Fruit fly (Drosophila melanogaster): ENCODE data around the gene Pdss2.

The Pdss2 gene

dm6 chr3L:21008899-21009298, 18.8 kb upstream of the Pdss2 start (continued):
- TF ChIP-seq CG32772 (GFP tag; IDR thresholded peaks at IDR 0.05), result no peak
- peak; percentile 66 for TF ChIP-seq CG12769 (tag; optimal IDR thresholded peaks at IDR 0.05)
- TF ChIP-seq Trl (optimal IDR thresholded peaks at IDR 0.05), result peak; percentile 92 to 98
- peak; percentile 54 for TF ChIP-seq Trl (GFP tag; optimal IDR thresholded peaks at IDR 0.05)
- no peak for TF ChIP-seq lilli (GFP tag; optimal IDR thresholded peaks at IDR 0.05)
- TF ChIP-seq CG31388 (GFP tag; optimal IDR thresholded peaks at IDR 0.05), result no peak
- no peak for TF ChIP-seq CG14710 (tag; optimal IDR thresholded peaks at IDR 0.05)
- TF ChIP-seq rib (GFP tag; IDR thresholded peaks at IDR 0.05), result no peak; the same call in 1 of the 2 replicates
- TF ChIP-seq lmd (GFP tag; IDR thresholded peaks at IDR 0.05), result no peak
- no peak for TF ChIP-seq aop (GFP tag; IDR thresholded peaks at IDR 0.05)
- no peak for TF ChIP-seq CG6683 (GFP tag; optimal IDR thresholded peaks at IDR 0.05)
- peak; percentile 17 for TF ChIP-seq sqz (GFP tag; optimal IDR thresholded peaks at IDR 0.05)
- peak; percentile 79; the same call in 2 of the 3 replicates for TF ChIP-seq sr (GFP tag; IDR thresholded peaks at IDR 0.05)
- TF ChIP-seq BEAF-32 (GFP tag; optimal IDR thresholded peaks at IDR 0.05), result no peak
- no peak for TF ChIP-seq CG6791 (GFP tag; IDR thresholded peaks at IDR 0.05; ENCODE audit: partially characterized antibody)
- TF ChIP-seq CG8359 (GFP tag; optimal IDR thresholded peaks at IDR 0.05; ENCODE audit: borderline replicate concordance), result no peak
- peak; percentile 7 for TF ChIP-seq gcm (GFP tag; optimal IDR thresholded peaks at IDR 0.05)
- TF ChIP-seq CG12155 (GFP tag; optimal IDR thresholded peaks at IDR 0.05), result peak; percentile 96
- no peak for TF ChIP-seq CG3281 (GFP tag; optimal IDR thresholded peaks at IDR 0.05)
- TF ChIP-seq tap (tag; optimal IDR thresholded peaks at IDR 0.05), result no peak
- no peak for TF ChIP-seq gro (GFP tag; optimal IDR thresholded peaks at IDR 0.05)
- TF ChIP-seq da (GFP tag; optimal IDR thresholded peaks at IDR 0.05), result no peak
- TF ChIP-seq Spps (tag; optimal IDR thresholded peaks at IDR 0.05), result no peak
- no peak for TF ChIP-seq sima (GFP tag; optimal IDR thresholded peaks at IDR 0.05)
- TF ChIP-seq nau (GFP tag; optimal IDR thresholded peaks at IDR 0.05), result no peak
- TF ChIP-seq Ada2b (GFP tag; IDR thresholded peaks at IDR 0.05), result no peak
- no peak for TF ChIP-seq CG8089 (GFP tag; optimal IDR thresholded peaks at IDR 0.05)
- no peak for TF ChIP-seq Rfx (GFP tag; IDR thresholded peaks at IDR 0.05)
- TF ChIP-seq seq (GFP tag; IDR thresholded peaks at IDR 0.05), result no peak
- no peak for TF ChIP-seq fru (optimal IDR thresholded peaks at IDR 0.05)
- peak; percentile 68 for TF ChIP-seq yki (optimal IDR thresholded peaks at IDR 0.05)
- TF ChIP-seq Neu2 (GFP tag; optimal IDR thresholded peaks at IDR 0.05; ENCODE audit: borderline replicate concordance), result no peak
- peak; percentile 56 for TF ChIP-seq nerfin-1 (tag; optimal IDR thresholded peaks at IDR 0.05)
- TF ChIP-seq CG32532 (GFP tag; IDR thresholded peaks at IDR 0.05), result peak; percentile 42; the same call in 1 of the 2 replicates
- TF ChIP-seq Scr (GFP tag; IDR thresholded peaks at IDR 0.05; ENCODE audit: partially characterized antibody), result peak; percentile 20; the same call in 1 of the 2 replicates
- TF ChIP-seq CG9437 (GFP tag; optimal IDR thresholded peaks at IDR 0.05), result no peak
- no peak for TF ChIP-seq mld (GFP tag; IDR thresholded peaks at IDR 0.05; ENCODE audit: partially characterized antibody)
- TF ChIP-seq fd64A (GFP tag; optimal IDR thresholded peaks at IDR 0.05), result no peak
- no peak for TF ChIP-seq CG7987 (GFP tag; optimal IDR thresholded peaks at IDR 0.05)
- no peak for TF ChIP-seq CG6689 (GFP tag; IDR thresholded peaks at IDR 0.05)
- no peak for TF ChIP-seq exex (tag; optimal IDR thresholded peaks at IDR 0.05)
- TF ChIP-seq CG34422 (GFP tag; IDR thresholded peaks at IDR 0.05), result 0 out of 3 replicates have a peak, but pooled peaks have one; percentile 22
- no peak for TF ChIP-seq CG10366 (GFP tag; IDR thresholded peaks at IDR 0.05)
- peak; percentile 82; the same call in 2 of the 4 replicates for TF ChIP-seq chinmo (GFP tag; IDR thresholded peaks at IDR 0.05; ENCODE audit: partially characterized antibody)
- no peak for TF ChIP-seq tx (GFP tag; optimal IDR thresholded peaks at IDR 0.05)
- no peak for TF ChIP-seq peb (GFP tag; IDR thresholded peaks at IDR 0.05)
- peak; percentile 26 for TF ChIP-seq CG1832 (GFP tag; optimal IDR thresholded peaks at IDR 0.05)
- no peak for TF ChIP-seq ind (GFP tag; optimal IDR thresholded peaks at IDR 0.05)
- TF ChIP-seq CG2712 (tag; optimal IDR thresholded peaks at IDR 0.05), result no peak
- no peak for TF ChIP-seq NC2α (GFP tag; optimal IDR thresholded peaks at IDR 0.05)
- no peak for TF ChIP-seq pfk (GFP tag; optimal IDR thresholded peaks at IDR 0.05)
- peak; percentile 37; the same call in 1 of the 2 replicates for TF ChIP-seq CG13287 (GFP tag; IDR thresholded peaks at IDR 0.05; ENCODE audit: partially characterized antibody)
